Fruit fly (Drosophila melanogaster): Measurements from ENCODE around the gene CG9630.

CG9630 gene

DNA sequence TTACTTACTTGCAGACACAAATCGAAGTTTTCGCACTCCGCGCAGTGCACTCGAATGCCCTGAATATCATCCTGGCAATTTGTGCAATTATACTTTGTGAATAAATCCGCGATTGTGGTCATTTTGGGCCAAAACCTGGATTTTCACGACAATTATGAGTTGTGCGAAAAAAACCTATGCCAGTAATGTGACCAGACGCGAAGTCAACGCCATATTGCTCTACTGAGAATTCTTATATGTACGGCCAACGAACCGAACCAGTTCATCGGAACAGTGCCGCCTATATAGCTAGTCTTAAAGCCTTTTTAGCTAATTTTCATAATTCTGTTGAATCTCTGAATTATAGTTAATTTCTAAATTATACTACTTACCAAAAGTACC is 29.4 kb downstream of the CG9630 start, which contains the start of gene Ada2b:
TSS of gene Ada2b (minus strand) at position 214 of the 381 bp plus-strand sequence.
- TF ChIP-seq Mnt (GFP tag; optimal IDR thresholded peaks at IDR 0.05), result peak; percentile 33
- TF ChIP-seq Hr96 (GFP tag; optimal IDR thresholded peaks at IDR 0.05), result no peak
- TF ChIP-seq cnc (optimal IDR thresholded peaks at IDR 0.05), result no peak

DNA sequence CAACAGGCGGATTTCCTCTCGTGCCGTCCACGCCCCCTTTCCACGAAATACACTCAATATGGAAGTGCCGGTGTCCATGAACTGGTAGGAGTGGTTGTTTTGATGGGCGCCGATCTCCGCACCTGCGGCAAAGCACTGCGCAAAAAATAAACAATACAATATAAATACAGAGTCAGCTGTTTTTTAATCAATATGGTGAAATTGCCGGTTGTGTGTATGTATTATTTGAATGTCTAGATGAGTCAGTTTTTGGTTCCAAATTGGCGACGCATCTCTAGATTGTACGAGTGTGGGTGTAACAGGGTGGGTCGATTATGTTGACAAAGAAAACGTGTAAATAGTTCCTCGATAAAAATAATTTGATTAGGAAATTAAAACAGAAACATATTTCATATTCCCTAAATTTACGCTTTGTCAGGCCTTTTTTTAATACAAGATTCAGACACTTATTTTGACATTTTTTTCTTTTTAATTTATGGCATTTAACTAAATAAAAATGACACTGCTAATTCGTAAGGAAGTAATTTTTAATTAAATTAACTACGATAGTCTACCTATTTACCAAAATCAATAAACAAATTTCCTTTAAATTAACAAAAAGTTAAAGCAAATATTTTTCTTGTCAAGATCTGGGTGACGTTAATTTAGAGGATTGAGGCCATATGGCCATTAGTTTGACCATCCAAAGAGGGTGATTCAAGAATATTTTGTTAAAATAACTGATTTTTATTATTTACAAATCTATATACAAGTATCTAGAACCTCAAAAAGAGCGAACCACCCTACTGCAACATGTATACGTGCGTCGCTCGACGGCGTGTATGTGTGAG is 30.0 kb downstream of the CG9630 start:
- TF ChIP-seq cnc (optimal IDR thresholded peaks at IDR 0.05), result no peak
- peak; percentile 75 for TF ChIP-seq pad (GFP tag; optimal IDR thresholded peaks at IDR 0.05)
- TF ChIP-seq CG12768 (GFP tag; optimal IDR thresholded peaks at IDR 0.05), result peak; percentile 94
- peak; percentile 53 for TF ChIP-seq Mnt (GFP tag; optimal IDR thresholded peaks at IDR 0.05)
- TF ChIP-seq CG11617 (GFP tag; optimal IDR thresholded peaks at IDR 0.05), result peak; percentile 97
- TF ChIP-seq Crg-1 (GFP tag; optimal IDR thresholded peaks at IDR 0.05), result peak; percentile 80
- TF ChIP-seq CG7045 (GFP tag; optimal IDR thresholded peaks at IDR 0.05), result peak; percentile 92
- peak; percentile 73 for TF ChIP-seq CG14711 (tag; optimal IDR thresholded peaks at IDR 0.05)
- TF ChIP-seq CG33017 (tag; optimal IDR thresholded peaks at IDR 0.05), result peak; percentile 85
- peak; percentile 80 for TF ChIP-seq Clk (GFP tag; optimal IDR thresholded peaks at IDR 0.05)
- TF ChIP-seq bab1 (GFP tag; optimal IDR thresholded peaks at IDR 0.05), result peak; percentile 86
- TF ChIP-seq CG7101 (tag; optimal IDR thresholded peaks at IDR 0.05), result peak; percentile 87
- peak; percentile 99 for TF ChIP-seq kay (GFP tag; ENCODE audit: borderline replicate concordance)
- peak; percentile 89 for TF ChIP-seq Hr96 (GFP tag; optimal IDR thresholded peaks at IDR 0.05)
- peak; percentile 67 for TF ChIP-seq CG1620 (GFP tag; optimal IDR thresholded peaks at IDR 0.05)
- peak; percentile 60 for TF ChIP-seq ovo (GFP tag; optimal IDR thresholded peaks at IDR 0.05)
- TF ChIP-seq cic (GFP tag; optimal IDR thresholded peaks at IDR 0.05), result peak; percentile 36
- peak; percentile 90 for TF ChIP-seq toe (GFP tag; optimal IDR thresholded peaks at IDR 0.05)
- TF ChIP-seq tj (GFP tag; optimal IDR thresholded peaks at IDR 0.05), result peak; percentile 80
- peak; percentile 93 for TF ChIP-seq CG5204 (GFP tag; optimal IDR thresholded peaks at IDR 0.05)

DNA sequence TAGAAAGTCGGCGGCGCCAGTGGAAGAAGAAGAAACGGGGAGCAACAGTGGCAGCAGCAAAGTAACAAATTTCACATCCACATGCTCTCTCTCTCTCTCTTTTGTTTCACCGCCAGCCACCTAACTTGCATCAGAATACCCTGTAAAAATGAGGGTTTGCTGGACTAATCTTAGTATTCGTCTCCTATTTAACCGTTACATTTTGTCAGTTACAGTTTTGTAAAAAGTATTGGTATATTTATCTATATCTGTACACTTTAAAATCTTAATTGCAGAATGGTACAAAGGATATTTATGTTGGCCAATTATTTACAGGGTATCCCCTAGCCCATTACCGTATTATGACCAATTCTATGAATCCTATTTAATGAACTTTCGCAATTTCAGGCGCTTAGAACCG is 35.8 kb downstream of the CG9630 start:
- TF ChIP-seq cic (GFP tag; optimal IDR thresholded peaks at IDR 0.05) (no peak), bab1 (GFP tag; optimal IDR thresholded peaks at IDR 0.05) (no peak), tj (GFP tag; optimal IDR thresholded peaks at IDR 0.05) (no peak), CG7101 (tag; optimal IDR thresholded peaks at IDR 0.05) (no peak), CG5204 (GFP tag; optimal IDR thresholded peaks at IDR 0.05) (no peak), CG12768 (GFP tag; optimal IDR thresholded peaks at IDR 0.05) (no peak)

dm6 chr3R:8233370-8233773 is 36.3 kb downstream of the CG9630 start, which contains the start of gene PolI:
PolI (plus strand) TSS chr3R:8233507.
- TF ChIP-seq CG14711 (tag; optimal IDR thresholded peaks at IDR 0.05) (no peak), CG11617 (GFP tag; optimal IDR thresholded peaks at IDR 0.05) (no peak), CG12768 (GFP tag; optimal IDR thresholded peaks at IDR 0.05) (no peak), Mnt (GFP tag; optimal IDR thresholded peaks at IDR 0.05) (peak; percentile 48), CG7101 (tag; optimal IDR thresholded peaks at IDR 0.05) (peak; percentile 9), CG7045 (GFP tag; optimal IDR thresholded peaks at IDR 0.05) (peak; percentile 8), kay (GFP tag; ENCODE audit: borderline replicate concordance) (peak; percentile 94), pad (GFP tag; optimal IDR thresholded peaks at IDR 0.05) (peak; percentile 20), CG1620 (GFP tag; optimal IDR thresholded peaks at IDR 0.05) (peak; percentile 48), CG5204 (GFP tag; optimal IDR thresholded peaks at IDR 0.05) (peak; percentile 12), tj (GFP tag; optimal IDR thresholded peaks at IDR 0.05) (no peak), ovo (GFP tag; optimal IDR thresholded peaks at IDR 0.05) (peak; percentile 16), toe (GFP tag; optimal IDR thresholded peaks at IDR 0.05) (peak; percentile 56), Hr96 (GFP tag; optimal IDR thresholded peaks at IDR 0.05) (peak; percentile 9), cnc (optimal IDR thresholded peaks at IDR 0.05) (no peak), cic (GFP tag; optimal IDR thresholded peaks at IDR 0.05) (no peak), Clk (GFP tag; optimal IDR thresholded peaks at IDR 0.05) (no peak), CG33017 (tag; optimal IDR thresholded peaks at IDR 0.05) (no peak), bab1 (GFP tag; optimal IDR thresholded peaks at IDR 0.05) (peak; percentile 33), Crg-1 (GFP tag; optimal IDR thresholded peaks at IDR 0.05) (no peak)

dm6 chr3R:8227344-8227743 is 42.4 kb downstream of the CG9630 start:
- no peak for TF ChIP-seq Clk (GFP tag; optimal IDR thresholded peaks at IDR 0.05)
- TF ChIP-seq CG1620 (GFP tag; optimal IDR thresholded peaks at IDR 0.05), result no peak
- no peak for TF ChIP-seq CG11617 (GFP tag; optimal IDR thresholded peaks at IDR 0.05)
- TF ChIP-seq toe (GFP tag; optimal IDR thresholded peaks at IDR 0.05), result no peak
- no peak for TF ChIP-seq kay (GFP tag; ENCODE audit: borderline replicate concordance)

DNA sequence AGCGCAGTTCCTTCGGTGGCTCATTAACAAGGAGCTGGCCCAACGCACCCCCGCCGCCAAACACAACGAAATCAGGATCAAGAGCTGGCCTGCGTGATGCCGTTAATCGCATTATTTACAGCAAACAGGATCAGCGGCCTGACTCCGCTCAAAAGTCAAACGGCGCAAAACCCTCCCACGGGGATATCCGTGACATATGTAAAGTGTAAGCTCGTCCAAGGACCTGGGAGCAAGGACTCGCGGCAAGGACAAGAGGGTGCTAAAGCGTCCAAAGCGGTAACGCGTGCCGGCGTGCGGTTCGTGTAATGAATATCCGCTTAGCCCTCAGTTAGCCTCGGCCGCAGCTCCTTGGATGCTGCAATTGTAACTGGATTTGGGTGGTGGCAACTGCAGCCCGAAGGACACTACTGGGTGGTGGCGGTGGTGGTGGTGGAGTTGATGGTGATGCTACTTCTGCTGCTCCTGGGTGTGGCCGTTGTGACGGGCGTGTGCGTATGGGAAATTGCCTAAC is 44.2 kb downstream of the CG9630 start:
- TF ChIP-seq CG33017 (tag; optimal IDR thresholded peaks at IDR 0.05) (no peak), CG7045 (GFP tag; optimal IDR thresholded peaks at IDR 0.05) (no peak), tj (GFP tag; optimal IDR thresholded peaks at IDR 0.05) (no peak), pad (GFP tag; optimal IDR thresholded peaks at IDR 0.05) (no peak), cic (GFP tag; optimal IDR thresholded peaks at IDR 0.05) (no peak), CG12768 (GFP tag; optimal IDR thresholded peaks at IDR 0.05) (no peak), Clk (GFP tag; optimal IDR thresholded peaks at IDR 0.05) (no peak), Crg-1 (GFP tag; optimal IDR thresholded peaks at IDR 0.05) (no peak)

All from whole organism, adult.